4 worm cellular contexts compared by ENCODE assay signal in the genomic region with DNA sequence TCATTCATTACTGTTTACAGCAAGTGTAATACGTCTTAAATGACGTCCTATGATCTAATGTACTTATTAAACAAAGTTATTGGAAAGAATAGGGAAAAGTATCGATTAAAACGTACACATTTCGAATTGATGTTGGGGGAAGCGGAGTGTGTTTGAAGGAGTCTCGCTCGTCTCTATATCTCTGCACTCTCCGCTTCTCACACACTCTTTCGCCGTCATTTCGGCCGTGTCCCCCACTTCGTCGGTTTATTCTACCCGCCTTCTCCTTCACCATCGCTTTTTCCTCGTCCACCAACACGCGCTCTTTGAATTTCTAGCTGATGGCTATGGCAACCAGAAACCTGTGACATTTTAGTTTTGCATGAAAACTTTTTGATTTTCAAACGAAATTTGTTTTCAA.
TF ChIP-seq lines count a peak whose summit lies in the region.

No protein-coding gene starts in this region.

TF ChIP-seq in whole organism, L2 larva, 48 proteins besides CTCF, POLR2A, EP300 and RAD21 (continues in another document):
- TF ChIP-seq egl-27 (tag; optimal IDR thresholded peaks at IDR 0.05; lab: Kevin White, UChicago) (no peak), ceh-16 (tag; optimal IDR thresholded peaks at IDR 0.05; lab: Kevin White, UChicago) (no peak), nhr-11 (tag; optimal IDR thresholded peaks at IDR 0.05; lab: Kevin White, UChicago) (no peak), elt-1 (tag; optimal IDR thresholded peaks at IDR 0.05; lab: Kevin White, UChicago) (no peak), nhr-10 (tag; optimal IDR thresholded peaks at IDR 0.05; lab: Kevin White, UChicago) (no peak), Y55F3AM.14 (GFP tag; optimal IDR thresholded peaks at IDR 0.05; lab: Kevin White, UChicago) (no peak), nhr-77 (tag; optimal IDR thresholded peaks at IDR 0.05; lab: Kevin White, UChicago) (no peak), mbf-1 (tag; optimal IDR thresholded peaks at IDR 0.05; lab: Kevin White, UChicago) (no peak), unc-55 (GFP tag; optimal IDR thresholded peaks at IDR 0.05; lab: Kevin White, UChicago) (peak; percentile 52), nhr-12 (tag; optimal IDR thresholded peaks at IDR 0.05; lab: Kevin White, UChicago) (no peak), elt-3 (tag; optimal IDR thresholded peaks at IDR 0.05; lab: Kevin White, UChicago) (no peak), nhr-237 (tag; optimal IDR thresholded peaks at IDR 0.05; lab: Kevin White, UChicago) (no peak), unc-62 (GFP tag; optimal IDR thresholded peaks at IDR 0.05; lab: Kevin White, UChicago) (no peak), ztf-11 (tag; optimal IDR thresholded peaks at IDR 0.05; lab: Kevin White, UChicago) (no peak), sma-9 (GFP tag; optimal IDR thresholded peaks at IDR 0.05; lab: Kevin White, UChicago) (peak; percentile 11), sma-9 (tag; optimal IDR thresholded peaks at IDR 0.05; lab: Kevin White, UChicago) (no peak), nhr-6 (tag; optimal IDR thresholded peaks at IDR 0.05; lab: Kevin White, UChicago) (no peak), lin-11 (tag; optimal IDR thresholded peaks at IDR 0.05; lab: Kevin White, UChicago) (no peak), nhr-21 (tag; optimal IDR thresholded peaks at IDR 0.05; lab: Kevin White, UChicago) (no peak), skn-1 (tag; optimal IDR thresholded peaks at IDR 0.05; lab: Kevin White, UChicago) (no peak), lin-13 (GFP tag; optimal IDR thresholded peaks at IDR 0.05; lab: Kevin White, UChicago) (no peak), ceh-82 (tag; optimal IDR thresholded peaks at IDR 0.05; lab: Kevin White, UChicago) (no peak), nhr-25 (tag; optimal IDR thresholded peaks at IDR 0.05; lab: Kevin White, UChicago) (peak; percentile 20)

TF ChIP-seq in whole organism, L4 larva, 104 proteins besides CTCF, POLR2A, EP300 and RAD21 (continues in another document):
- TF ChIP-seq dve-1 (tag; optimal IDR thresholded peaks at IDR 0.05; lab: Kevin White, UChicago; ENCODE audit: insufficient read depth) (peak; percentile 15), daf-8 (GFP tag; IDR thresholded peaks at IDR 0.05; lab: Robert Waterston, UW) (no peak), egl-27 (tag; optimal IDR thresholded peaks at IDR 0.05; lab: Kevin White, UChicago) (no peak), arid-1 (GFP tag; conservative IDR thresholded peaks at IDR 0.05; lab: Robert Waterston, UW) (no peak; the same call in 1 of the 2 replicates), nhr-237 (tag; optimal IDR thresholded peaks at IDR 0.05; lab: Kevin White, UChicago) (no peak), zip-2 (tag; optimal IDR thresholded peaks at IDR 0.05; lab: Kevin White, UChicago) (no peak), lin-39 (tag; optimal IDR thresholded peaks at IDR 0.05; lab: Kevin White, UChicago) (no peak), lin-1 (GFP tag; IDR thresholded peaks at IDR 0.05; lab: Robert Waterston, UW) (0 out of 2 replicates have a peak, but pooled peaks have one; percentile 47), hlh-30 (tag; optimal IDR thresholded peaks at IDR 0.05; lab: Kevin White, UChicago; ENCODE audit: insufficient read depth) (peak; percentile 69), pha-4 (GFP tag; IDR thresholded peaks at IDR 0.05; lab: Robert Waterston, UW) (no peak), pha-4 (tag; optimal IDR thresholded peaks at IDR 0.05; lab: Kevin White, UChicago) (no peak), dpl-1 (GFP tag; optimal IDR thresholded peaks at IDR 0.05; lab: Kevin White, UChicago) (peak; percentile 43), unc-130 (GFP tag; optimal IDR thresholded peaks at IDR 0.05; lab: Kevin White, UChicago) (no peak), nhr-41 (GFP tag; IDR thresholded peaks at IDR 0.05; lab: Robert Waterston, UW) (no peak), sdz-12 (GFP tag; optimal IDR thresholded peaks at IDR 0.05; lab: Kevin White, UChicago) (no peak), T26A8.4 (GFP tag; IDR thresholded peaks at IDR 0.05; lab: Robert Waterston, UW) (0 out of 2 replicates have a peak, but pooled peaks have one; percentile 33), ZK337.2 (GFP tag; IDR thresholded peaks at IDR 0.05; lab: Robert Waterston, UW) (no peak), ceh-62 (tag; optimal IDR thresholded peaks at IDR 0.05; lab: Kevin White, UChicago) (no peak), ceh-82 (tag; optimal IDR thresholded peaks at IDR 0.05; lab: Kevin White, UChicago) (no peak), nhr-11 (tag; optimal IDR thresholded peaks at IDR 0.05; lab: Kevin White, UChicago) (no peak), ceh-44 (GFP tag; IDR thresholded peaks at IDR 0.05; lab: Robert Waterston, UW) (no peak), lsy-2 (tag; optimal IDR thresholded peaks at IDR 0.05; lab: Kevin White, UChicago) (peak in 1 of 2 experiments; percentile 50)

TF ChIP-seq in whole organism, late embryonic, 69 proteins besides CTCF, POLR2A, EP300 and RAD21:
- peak; percentile 41 for TF ChIP-seq ceh-31 (tag; optimal IDR thresholded peaks at IDR 0.05; lab: Kevin White, UChicago)
- TF ChIP-seq fkh-6 (tag; optimal IDR thresholded peaks at IDR 0.05; lab: Kevin White, UChicago) = no peak
- no peak for TF ChIP-seq F13H6.1 (tag; optimal IDR thresholded peaks at IDR 0.05; lab: Kevin White, UChicago)
- TF ChIP-seq pat-9 (tag; optimal IDR thresholded peaks at IDR 0.05; lab: Kevin White, UChicago) = no peak
- TF ChIP-seq unc-55 (GFP tag; optimal IDR thresholded peaks at IDR 0.05; lab: Kevin White, UChicago) = no peak
- TF ChIP-seq nfya-1 (tag; optimal IDR thresholded peaks at IDR 0.05; lab: Kevin White, UChicago) = peak; percentile 47
- no peak for TF ChIP-seq pha-4 (tag; optimal IDR thresholded peaks at IDR 0.05; lab: Kevin White, UChicago)
- peak; percentile 4 for TF ChIP-seq unc-42 (tag; optimal IDR thresholded peaks at IDR 0.05; lab: Kevin White, UChicago)
- TF ChIP-seq ets-4 (tag; optimal IDR thresholded peaks at IDR 0.05; lab: Kevin White, UChicago) = no peak
- no peak for TF ChIP-seq C38D4.7 (GFP tag; optimal IDR thresholded peaks at IDR 0.05; lab: Kevin White, UChicago)
- TF ChIP-seq ceh-34 (tag; optimal IDR thresholded peaks at IDR 0.05; lab: Kevin White, UChicago) = peak; percentile 58
- TF ChIP-seq syd-9 (tag; optimal IDR thresholded peaks at IDR 0.05; lab: Kevin White, UChicago) = peak; percentile 13
- no peak for TF ChIP-seq dmd-4 (tag; optimal IDR thresholded peaks at IDR 0.05; lab: Kevin White, UChicago; ENCODE audit: borderline replicate concordance)
- TF ChIP-seq sdc-2 (tag; optimal IDR thresholded peaks at IDR 0.05; lab: Kevin White, UChicago) = no peak
- peak; percentile 66 for TF ChIP-seq ceh-48 (tag; optimal IDR thresholded peaks at IDR 0.05; lab: Kevin White, UChicago)
- TF ChIP-seq tbx-2 (tag; optimal IDR thresholded peaks at IDR 0.05; lab: Kevin White, UChicago) = peak; percentile 16
- TF ChIP-seq rnt-1 (tag; optimal IDR thresholded peaks at IDR 0.05; lab: Kevin White, UChicago) = peak; percentile 16

TF ChIP-seq in whole organism, mixed stage, embryonic, 35 proteins besides CTCF, POLR2A, EP300 and RAD21:
- TF ChIP-seq ham-2 (GFP tag; optimal IDR thresholded peaks at IDR 0.05; lab: Kevin White, UChicago) = peak; percentile 71
- peak; percentile 43 for TF ChIP-seq ces-1 (GFP tag; optimal IDR thresholded peaks at IDR 0.05; lab: Kevin White, UChicago)
- TF ChIP-seq unc-120 (tag; optimal IDR thresholded peaks at IDR 0.05; lab: Kevin White, UChicago; ENCODE audit: poor library complexity, severe bottlenecking) = no peak
- no peak for TF ChIP-seq pha-4 (tag; optimal IDR thresholded peaks at IDR 0.05; lab: Kevin White, UChicago)
